Worm (Caenorhabditis elegans) whole organism, L4 larva: ENCODE data around the gene bris-1.

ENCODE experiments used
- F49E8.2 ChIP-seq: sonication (generic microtip); optimal IDR thresholded peaks from 2 replicates; lab custom pipeline; 2016; ENCODE audit warnings: missing compliant biosample characterization, mild to moderate bottlenecking, missing genetic modification characterization, borderline replicate concordance
- R02D3.7 ChIP-seq: fragments of 150-350 bp; sonication (generic microtip); optimal IDR thresholded peaks from 3 replicates; lab custom pipeline; 2014; ENCODE audit warnings: missing biosample characterization, missing genetic modification characterization
- ZK337.2 ChIP-seq: fragments of 200-800 bp; sonication (Bioruptor generic); IDR thresholded peaks from 2 replicates; pipeline ENCODE4 v1.3.6; 2022; ENCODE audit warnings: missing genetic modification reagents, missing genetic modification characterization, missing compliant biosample characterization
- aha-1 ChIP-seq: fragments of 150-350 bp; peaks from one replicate; lab custom pipeline; 2014; ENCODE audit warnings: missing biosample characterization, missing genetic modification characterization
- aly-2 ChIP-seq: sonication (generic microtip); optimal IDR thresholded peaks from 2 replicates; lab custom pipeline; 2018; ENCODE audit warnings: missing biosample characterization, missing genetic modification characterization
- egl-27 ChIP-seq: sonication (generic microtip); optimal IDR thresholded peaks from 3 replicates; lab custom pipeline; 2017; ENCODE audit warnings: missing biosample characterization, missing genetic modification reagents, missing genetic modification characterization
- mes-2 ChIP-seq: sonication (generic microtip); optimal IDR thresholded peaks from 2 replicates; lab custom pipeline; 2016; ENCODE audit warnings: missing genotype, mild to moderate bottlenecking, missing genetic modification characterization, missing compliant biosample characterization; ENCODE audit not compliant: poor library complexity, severe bottlenecking
- nhr-25 ChIP-seq: sonication (generic microtip); optimal IDR thresholded peaks from 2 replicates; lab custom pipeline; 2017; ENCODE audit warnings: missing genetic modification characterization, mild to moderate bottlenecking, missing compliant biosample characterization, antibody characterized with exemption, moderate library complexity, borderline replicate concordance; ENCODE audit not compliant: insufficient read depth
- rbr-2 ChIP-seq: sonication (generic microtip); optimal IDR thresholded peaks from 2 replicates; lab custom pipeline; 2016; ENCODE audit warnings: missing genotype, missing genetic modification characterization, missing compliant biosample characterization
- snpc-4 ChIP-seq: fragments of 150-350 bp; optimal IDR thresholded peaks from 2 replicates; lab custom pipeline; 2014; ENCODE audit warnings: missing biosample characterization, missing genetic modification characterization

DNA sequence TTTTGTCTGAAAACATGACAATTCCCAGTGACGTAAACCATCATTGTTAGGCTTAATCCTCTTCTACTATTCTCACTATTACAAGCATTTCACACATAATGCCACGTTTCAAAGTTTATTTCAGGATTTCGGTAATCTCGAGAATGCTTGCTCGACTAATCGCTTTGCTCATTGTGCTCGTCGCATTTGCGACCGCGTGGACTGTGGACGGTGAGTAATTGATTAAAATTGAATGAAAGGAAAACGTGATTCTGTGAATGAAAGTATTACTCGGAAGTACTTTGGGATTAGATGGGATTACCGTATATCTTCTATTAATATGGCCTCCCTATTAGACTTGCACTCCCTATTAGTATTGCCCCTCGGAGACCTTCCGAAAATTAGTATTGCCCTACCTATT is 14.7 kb upstream of the bris-1 start:
- no peak for TF ChIP-seq F49E8.2 (tag; lab: Kevin White, UChicago)
- TF ChIP-seq aly-2 (tag; lab: Kevin White, UChicago): no peak
- TF ChIP-seq rbr-2: no peak
- no peak for TF ChIP-seq R02D3.7 (tag; lab: Kevin White, UChicago)
- no peak for TF ChIP-seq nhr-25
- peak; percentile 83 for TF ChIP-seq aha-1 (tag; lab: Kevin White, UChicago)
- TF ChIP-seq egl-27 (tag; lab: Kevin White, UChicago): no peak
- no peak for TF ChIP-seq snpc-4 (tag; lab: Kevin White, UChicago)
- no peak for TF ChIP-seq mes-2 (tag; lab: Kevin White, UChicago)
- TF ChIP-seq ZK337.2 (GFP tag; lab: Robert Waterston, UW): no peak
